Worm (Caenorhabditis elegans): ENCODE measurements around the gene str-141.

The str-141 gene

DNA sequence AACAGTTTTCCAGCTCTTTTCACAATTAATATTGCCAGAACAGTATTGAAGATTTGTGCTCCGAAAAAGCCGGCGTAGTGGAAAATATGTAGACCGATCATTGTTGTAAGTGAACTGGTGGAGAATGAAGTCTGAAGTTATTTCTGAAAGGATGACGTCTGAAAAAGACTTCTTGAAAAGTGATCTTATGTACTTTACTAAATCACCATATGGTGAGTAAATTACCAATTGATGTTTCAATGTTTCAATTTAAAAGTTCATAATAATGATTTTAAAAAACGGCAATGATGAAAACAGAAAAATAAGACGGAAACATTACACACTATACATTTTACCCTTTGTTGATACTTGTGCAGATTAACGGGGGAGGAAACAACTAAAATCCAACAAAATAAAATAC, at the start of gene str-141:
Gene str-141, minus strand, starts transcription at position 101 of the 400 bp plus-strand sequence.
- no peak for TF ChIP-seq ztf-1 (GFP tag; conservative IDR thresholded peaks at IDR 0.05)
- no peak for TF ChIP-seq elt-1 (tag; optimal IDR thresholded peaks at IDR 0.05)
- TF ChIP-seq unc-62 (GFP tag; optimal IDR thresholded peaks at IDR 0.05), result no peak
- TF ChIP-seq sem-4 (tag; optimal IDR thresholded peaks at IDR 0.05), result no peak

- no peak for TF ChIP-seq fos-1 (tag; optimal IDR thresholded peaks at IDR 0.05)
- TF ChIP-seq unc-62 (GFP tag; optimal IDR thresholded peaks at IDR 0.05), result no peak
- no peak for TF ChIP-seq lin-39 (tag; optimal IDR thresholded peaks at IDR 0.05)
- TF ChIP-seq egl-27 (tag; optimal IDR thresholded peaks at IDR 0.05), result no peak
- TF ChIP-seq nhr-11 (tag; optimal IDR thresholded peaks at IDR 0.05), result no peak
- TF ChIP-seq lin-11 (tag; optimal IDR thresholded peaks at IDR 0.05), result no peak
- TF ChIP-seq lin-13 (GFP tag; optimal IDR thresholded peaks at IDR 0.05), result no peak
- no peak for TF ChIP-seq aly-2 (tag; optimal IDR thresholded peaks at IDR 0.05)
- TF ChIP-seq F13H6.1 (tag; optimal IDR thresholded peaks at IDR 0.05), result no peak
- no peak for TF ChIP-seq unc-55 (GFP tag; optimal IDR thresholded peaks at IDR 0.05)
- TF ChIP-seq gmeb-1 (tag; optimal IDR thresholded peaks at IDR 0.05), result no peak
- TF ChIP-seq blmp-1 (tag; optimal IDR thresholded peaks at IDR 0.05; ENCODE audit: insufficient read depth), result no peak
- TF ChIP-seq mdl-1 (tag; optimal IDR thresholded peaks at IDR 0.05), result no peak
- no peak for TF ChIP-seq ama-1 (optimal IDR thresholded peaks at IDR 0.05)
- TF ChIP-seq nhr-6 (tag; optimal IDR thresholded peaks at IDR 0.05), result no peak
- TF ChIP-seq lsy-2 (tag; optimal IDR thresholded peaks at IDR 0.05), result no peak
- TF ChIP-seq unc-39 (tag; optimal IDR thresholded peaks at IDR 0.05), result no peak
Measured at ce11 chrV:11372284-11372878, 48.8 kb upstream of the str-141 start.

DNA sequence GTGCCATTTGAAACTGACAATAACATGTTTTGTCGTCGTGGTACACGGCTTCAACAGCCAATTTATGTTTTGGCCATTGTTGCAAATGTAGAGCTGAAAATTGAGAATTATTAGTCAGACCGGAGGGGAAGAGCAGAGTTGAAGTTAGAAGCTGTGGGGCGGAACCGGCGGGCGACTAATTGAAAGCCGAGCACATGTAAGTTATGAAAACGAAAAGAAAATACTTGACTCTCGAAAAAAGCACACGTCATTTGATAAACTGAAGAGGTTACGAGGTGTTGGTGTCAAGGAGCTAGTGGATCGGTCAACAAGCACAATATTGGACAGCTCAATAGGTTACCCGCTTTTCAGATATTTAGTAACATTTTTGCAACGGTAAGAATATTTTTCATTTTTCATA, 42.5 kb upstream of the str-141 start, which contains the start of gene dop-5:
Gene dop-5, minus strand, starts transcription at position 101 of the 400 bp plus-strand sequence.
- TF ChIP-seq aly-2 (tag; optimal IDR thresholded peaks at IDR 0.05) (no peak), nhr-129 (tag; optimal IDR thresholded peaks at IDR 0.05) (no peak)

DNA sequence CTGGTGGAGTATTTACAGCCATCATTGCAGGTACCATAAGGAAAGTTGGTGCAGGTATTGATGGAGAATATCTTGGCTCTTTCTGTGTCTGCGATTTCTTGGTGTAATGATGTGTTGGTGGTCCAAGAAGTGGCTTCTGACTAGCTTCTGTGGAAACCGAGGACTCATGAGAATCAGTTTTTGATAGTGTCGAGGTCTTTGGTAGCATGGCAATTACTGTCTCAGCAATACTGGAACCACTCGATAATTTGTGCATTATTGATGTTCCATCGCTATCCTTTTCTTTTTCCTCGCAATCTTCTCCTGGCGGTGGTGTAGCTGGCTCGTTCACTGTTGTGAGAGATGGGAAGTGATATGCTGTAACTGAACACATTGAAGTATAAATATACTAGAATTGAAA, 40.0 kb upstream of the str-141 start:
- TF ChIP-seq egl-27 (tag; optimal IDR thresholded peaks at IDR 0.05) (no peak), Y55F3AM.14 (GFP tag; optimal IDR thresholded peaks at IDR 0.05) (no peak), ztf-1 (GFP tag; conservative IDR thresholded peaks at IDR 0.05) (no peak), nhr-25 (tag; optimal IDR thresholded peaks at IDR 0.05) (no peak), nhr-23 (tag; optimal IDR thresholded peaks at IDR 0.05) (no peak), zag-1 (tag; optimal IDR thresholded peaks at IDR 0.05) (no peak), nhr-11 (tag; optimal IDR thresholded peaks at IDR 0.05) (no peak), sem-4 (tag; optimal IDR thresholded peaks at IDR 0.05) (no peak), lin-11 (tag; optimal IDR thresholded peaks at IDR 0.05) (no peak), elt-1 (tag; optimal IDR thresholded peaks at IDR 0.05) (no peak), mbf-1 (tag; optimal IDR thresholded peaks at IDR 0.05) (no peak), ztf-4 (tag; optimal IDR thresholded peaks at IDR 0.05) (no peak), blmp-1 (tag; optimal IDR thresholded peaks at IDR 0.05; ENCODE audit: insufficient read depth) (no peak), nhr-129 (tag; optimal IDR thresholded peaks at IDR 0.05) (no peak), ztf-11 (tag; optimal IDR thresholded peaks at IDR 0.05) (no peak), sma-3 (GFP tag; optimal IDR thresholded peaks at IDR 0.05) (no peak), unc-39 (tag; optimal IDR thresholded peaks at IDR 0.05) (no peak), peb-1 (tag; optimal IDR thresholded peaks at IDR 0.05) (no peak)

ce11 chrV:11354264-11354663, 30.6 kb upstream of the str-141 start:
- TF ChIP-seq lsy-2 (tag; optimal IDR thresholded peaks at IDR 0.05) (no peak), C34F6.9 (tag; optimal IDR thresholded peaks at IDR 0.05) (no peak), nhr-21 (tag; optimal IDR thresholded peaks at IDR 0.05) (no peak), zag-1 (tag; optimal IDR thresholded peaks at IDR 0.05) (no peak), nhr-77 (tag; optimal IDR thresholded peaks at IDR 0.05) (no peak), ama-1 (optimal IDR thresholded peaks at IDR 0.05) (no peak), nhr-10 (tag; optimal IDR thresholded peaks at IDR 0.05) (no peak), mab-5 (tag; optimal IDR thresholded peaks at IDR 0.05) (no peak), nhr-6 (tag; optimal IDR thresholded peaks at IDR 0.05) (no peak), peb-1 (tag; optimal IDR thresholded peaks at IDR 0.05) (no peak), gmeb-1 (tag; optimal IDR thresholded peaks at IDR 0.05) (no peak)

Data from whole organism, L2 larva.